Worm (Caenorhabditis elegans) whole organism, L4/young adult: ENCODE measurements around the gene tag-266.

Source experiments
- W03F9.2 ChIP-seq: fragments of 150-350 bp; optimal IDR thresholded peaks from 2 replicates; lab custom pipeline; 2014; ENCODE audit warnings: missing biosample characterization, missing genetic modification characterization
- dao-5 ChIP-seq: sonication (generic microtip); optimal IDR thresholded peaks from 2 replicates; lab custom pipeline; 2016; ENCODE audit warnings: missing genotype, missing genetic modification characterization, moderate library complexity, missing compliant biosample characterization
- him-1 ChIP-seq: sonication (generic microtip); optimal IDR thresholded peaks from 2 replicates; lab custom pipeline; 2016; ENCODE audit warnings: missing genotype, missing genetic modification reagents, missing genetic modification characterization, missing compliant biosample characterization

ce11 chrIII:654365-654764 is 14.3 kb upstream of the tag-266 start:
- TF ChIP-seq dao-5 (tag; lab: Kevin White, UChicago) (no peak), W03F9.2 (tag; lab: Kevin White, UChicago) (no peak), him-1 (tag; lab: Kevin White, UChicago) (no peak)
